Fruit fly (Drosophila melanogaster) whole organism, pupa: ENCODE results near the gene ringer.

Experiments
- CG10348 ChIP-seq: fragments of 200-800 bp; sonication (Bioruptor generic); IDR thresholded peaks from 2 replicates; pipeline ENCODE4 v1.3.6; 2022; ENCODE audit warnings: missing biosample characterization, missing genetic modification characterization
- CG13204 ChIP-seq: fragments of 200-800 bp; sonication (Bioruptor generic); optimal IDR thresholded peaks from 2 replicates; lab custom pipeline; 2018; ENCODE audit warnings: missing biosample characterization, mild to moderate bottlenecking, missing genetic modification characterization, moderate library complexity
- CG15710 ChIP-seq: fragments of 200-800 bp; sonication (Bioruptor generic); optimal IDR thresholded peaks from 2 replicates; lab custom pipeline; 2018; ENCODE audit warnings: missing biosample characterization, mild to moderate bottlenecking, missing genetic modification characterization, moderate library complexity
- CG17806 ChIP-seq: fragments of 200-800 bp; sonication (Bioruptor generic); optimal IDR thresholded peaks from 2 replicates; lab custom pipeline; 2018; ENCODE audit warnings: missing biosample characterization, mild to moderate bottlenecking, missing genetic modification characterization, moderate library complexity
- CG8159 ChIP-seq: fragments of 200-800 bp; sonication (Bioruptor generic); optimal IDR thresholded peaks from 3 replicates; lab custom pipeline; 2018; ENCODE audit warnings: missing biosample characterization, mild to moderate bottlenecking, missing genetic modification characterization, moderate library complexity
- CG8301 ChIP-seq: fragments of 200-800 bp; sonication (Bioruptor generic); optimal IDR thresholded peaks from 2 replicates; lab custom pipeline; 2018; ENCODE audit warnings: missing biosample characterization, mild to moderate bottlenecking, missing genetic modification characterization
- CG9948 ChIP-seq: fragments of 200-800 bp; sonication (Bioruptor generic); optimal IDR thresholded peaks from 2 replicates; lab custom pipeline; 2018; ENCODE audit warnings: missing biosample characterization, mild to moderate bottlenecking, missing genetic modification characterization, moderate library complexity
- Ets98B ChIP-seq: fragments of 200-800 bp; sonication (Bioruptor generic); IDR thresholded peaks from 2 replicates; pipeline ENCODE4 v1.3.6; 2022; ENCODE audit warnings: missing biosample characterization, missing genetic modification characterization
- Pif1A ChIP-seq: fragments of 200-800 bp; sonication (Bioruptor generic); optimal IDR thresholded peaks from 3 replicates; lab custom pipeline; 2016; ENCODE audit warnings: missing biosample characterization, missing genetic modification characterization
- Pif1B ChIP-seq: fragments of 200-800 bp; sonication (Bioruptor generic); optimal IDR thresholded peaks from 3 replicates; lab custom pipeline; 2016; ENCODE audit warnings: missing biosample characterization, missing genetic modification characterization
- fd96Ca ChIP-seq: fragments of 200-800 bp; sonication (Bioruptor generic); IDR thresholded peaks from 3 replicates; pipeline ENCODE4 v1.3.6; 2022; ENCODE audit warnings: missing biosample characterization, missing genetic modification characterization
- gl ChIP-seq: fragments of 200-800 bp; sonication (Bioruptor generic); optimal IDR thresholded peaks from 2 replicates; lab custom pipeline; 2018; ENCODE audit warnings: missing biosample characterization, mild to moderate bottlenecking, missing genetic modification characterization

DNA sequence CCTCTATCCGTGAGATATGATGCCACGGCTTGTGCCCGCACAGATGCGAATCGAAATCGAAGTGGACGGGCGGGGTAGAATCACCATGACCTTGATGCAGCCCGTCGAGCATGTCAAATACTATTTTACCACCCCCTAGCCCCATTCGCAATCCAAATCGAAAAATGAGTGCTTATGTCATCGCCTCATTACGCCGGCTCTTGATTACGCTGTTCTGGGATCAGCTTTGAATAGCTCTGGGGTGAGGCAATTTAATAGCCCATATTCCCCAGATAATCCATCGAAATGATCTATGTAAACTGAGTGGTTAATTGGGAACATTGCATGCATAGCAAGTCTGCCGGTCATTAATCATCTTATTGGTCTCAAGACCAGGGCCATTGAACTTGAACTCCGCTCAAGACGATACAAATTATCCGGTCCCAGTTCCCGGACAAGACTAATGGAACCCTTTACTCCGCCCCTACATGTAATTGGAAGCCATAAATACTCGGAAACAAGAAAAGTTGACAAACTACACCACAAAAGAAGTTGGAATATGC, 2.0 kb downstream of the ringer start:
- TF ChIP-seq Ets98B (GFP tag; lab: Robert Waterston, UW), result no peak
- TF ChIP-seq CG8301 (tag; lab: Kevin White, UChicago), result no peak
- no peak for TF ChIP-seq CG15710 (tag; lab: Kevin White, UChicago)
- TF ChIP-seq CG9948, result no peak
- TF ChIP-seq CG10348, result no peak
- TF ChIP-seq fd96Ca (GFP tag; lab: Robert Waterston, UW), result no peak
- no peak for TF ChIP-seq CG13204 (GFP tag; lab: Kevin White, UChicago)
- no peak for TF ChIP-seq gl (tag; lab: Kevin White, UChicago)
- no peak for TF ChIP-seq CG17806 (tag; lab: Kevin White, UChicago)
- no peak for TF ChIP-seq Pif1B
- TF ChIP-seq Pif1A, result no peak
- TF ChIP-seq CG8159 (tag; lab: Kevin White, UChicago), result no peak
